Fruit fly (Drosophila melanogaster): ENCODE measurements around the gene CG16762.

Gene CG16762

DNA sequence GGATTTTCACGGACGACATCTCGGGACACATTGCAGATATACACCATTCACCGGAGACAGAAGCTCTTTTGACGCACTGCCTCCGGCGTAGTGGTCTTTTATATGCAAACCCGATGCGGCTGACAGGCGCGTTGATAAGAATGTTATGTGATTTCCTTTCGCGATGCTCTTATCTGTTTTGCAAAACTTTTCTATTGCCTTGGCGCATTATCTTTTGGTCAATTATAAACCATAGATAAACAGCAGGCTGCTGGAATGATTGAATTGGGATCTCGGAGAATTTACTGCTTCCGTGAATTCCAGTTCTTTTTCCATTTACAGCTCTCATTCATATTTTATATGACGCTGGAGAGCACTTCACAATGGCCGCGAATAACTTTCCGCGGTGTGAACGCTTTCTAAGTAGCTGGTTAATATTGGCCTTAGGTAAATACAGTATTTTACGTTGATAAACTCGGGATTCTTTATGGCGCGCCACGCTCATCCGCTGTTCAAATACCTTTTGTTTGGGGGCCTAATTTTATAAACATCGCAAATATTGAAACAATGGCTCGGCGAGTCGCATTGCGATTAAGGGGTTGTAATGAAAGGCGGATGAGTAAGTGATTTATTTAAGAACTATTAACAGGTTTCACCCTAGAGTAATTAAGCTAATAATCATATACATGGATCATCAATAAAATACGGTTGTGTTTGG, at the start of gene CG16762:
TSS of gene CG16762 (minus strand) at position 51 of the 697 bp plus-strand sequence.
- TF ChIP-seq usp (GFP tag; optimal IDR thresholded peaks at IDR 0.05) (no peak), EcR (GFP tag; optimal IDR thresholded peaks at IDR 0.05) (no peak), Dll (optimal IDR thresholded peaks at IDR 0.05) (no peak), pan (optimal IDR thresholded peaks at IDR 0.05) (no peak), psq (optimal IDR thresholded peaks at IDR 0.05) (no peak), CG8478 (optimal IDR thresholded peaks at IDR 0.05) (no peak)

DNA sequence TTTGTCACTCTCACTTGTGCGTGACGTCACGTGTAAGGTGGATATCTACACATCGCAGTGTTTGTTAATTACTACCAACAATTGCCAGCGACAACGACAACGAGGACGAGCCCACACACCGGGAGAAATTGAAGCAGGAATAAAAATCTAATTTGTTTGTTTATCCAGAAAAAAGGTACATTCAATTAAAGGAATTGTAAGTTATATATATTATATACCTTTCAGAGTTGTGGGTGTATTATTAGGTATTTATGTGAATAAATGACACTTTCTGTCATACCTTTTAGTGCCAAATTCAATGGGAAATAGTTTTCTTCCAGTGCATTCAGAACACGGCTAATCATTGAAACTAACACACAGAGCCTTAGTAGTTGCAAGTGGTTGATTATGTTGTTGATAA, 39.8 kb upstream of the CG16762 start:
- TF ChIP-seq psq (optimal IDR thresholded peaks at IDR 0.05): no peak
- no peak for TF ChIP-seq pan (optimal IDR thresholded peaks at IDR 0.05)
- TF ChIP-seq CG8478 (optimal IDR thresholded peaks at IDR 0.05): no peak
- TF ChIP-seq usp (GFP tag; optimal IDR thresholded peaks at IDR 0.05): no peak
- TF ChIP-seq Dll (optimal IDR thresholded peaks at IDR 0.05): no peak
- TF ChIP-seq EcR (GFP tag; optimal IDR thresholded peaks at IDR 0.05): no peak

DNA sequence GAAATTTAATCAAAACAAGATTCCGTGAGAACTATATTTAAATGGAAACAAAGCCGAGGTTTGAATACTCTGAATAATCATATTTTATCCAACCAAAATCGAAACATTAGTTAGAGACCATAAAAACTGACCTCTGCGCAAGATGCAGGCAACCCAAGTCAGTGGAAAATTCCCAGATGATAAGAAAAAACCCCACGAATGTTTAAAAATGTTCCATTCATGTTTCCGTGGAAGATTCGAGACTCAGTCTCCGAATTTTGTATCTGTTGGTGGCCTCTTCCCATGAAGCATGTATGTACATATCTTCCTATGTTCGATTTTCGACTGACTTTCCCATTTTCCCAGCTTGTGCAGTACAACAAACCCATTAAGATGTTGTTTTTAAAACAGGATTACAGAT, 29.4 kb upstream of the CG16762 start:
- TF ChIP-seq usp (GFP tag; optimal IDR thresholded peaks at IDR 0.05): no peak
- TF ChIP-seq Dll (optimal IDR thresholded peaks at IDR 0.05): no peak
- TF ChIP-seq CG8478 (optimal IDR thresholded peaks at IDR 0.05): no peak
- TF ChIP-seq EcR (GFP tag; optimal IDR thresholded peaks at IDR 0.05): no peak
- TF ChIP-seq psq (optimal IDR thresholded peaks at IDR 0.05): no peak
- no peak for TF ChIP-seq pan (optimal IDR thresholded peaks at IDR 0.05)

DNA sequence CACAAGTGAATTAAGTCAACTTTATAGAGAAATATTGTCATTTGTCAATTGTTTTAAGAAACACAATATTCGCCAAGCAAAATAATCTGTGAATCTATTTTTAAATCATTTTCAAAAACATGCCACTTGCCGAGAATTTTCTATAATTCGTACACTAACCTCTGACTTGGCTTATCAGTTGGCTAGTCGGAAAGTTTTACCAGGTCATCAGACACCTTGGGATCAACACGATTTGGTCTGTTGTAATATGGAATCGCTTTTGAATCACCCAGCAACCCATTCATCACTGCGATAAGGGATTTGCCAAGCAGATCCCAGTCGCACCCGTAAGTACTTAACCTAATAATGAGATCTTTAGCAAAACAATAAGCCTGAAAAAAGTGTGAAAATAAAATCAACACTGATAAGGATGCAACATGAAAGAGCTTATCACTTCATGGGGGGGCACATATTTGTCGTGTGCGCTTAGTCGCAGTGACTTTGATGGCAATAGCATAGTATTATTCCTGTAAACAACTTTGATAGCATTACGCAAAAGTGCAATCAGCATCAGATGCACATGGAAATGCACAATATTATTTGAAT, 28.7 kb upstream of the CG16762 start:
- no peak for TF ChIP-seq EcR (GFP tag; optimal IDR thresholded peaks at IDR 0.05)
- no peak for TF ChIP-seq Dll (optimal IDR thresholded peaks at IDR 0.05)
- TF ChIP-seq pan (optimal IDR thresholded peaks at IDR 0.05): no peak
- no peak for TF ChIP-seq usp (GFP tag; optimal IDR thresholded peaks at IDR 0.05)
- no peak for TF ChIP-seq CG8478 (optimal IDR thresholded peaks at IDR 0.05)

DNA sequence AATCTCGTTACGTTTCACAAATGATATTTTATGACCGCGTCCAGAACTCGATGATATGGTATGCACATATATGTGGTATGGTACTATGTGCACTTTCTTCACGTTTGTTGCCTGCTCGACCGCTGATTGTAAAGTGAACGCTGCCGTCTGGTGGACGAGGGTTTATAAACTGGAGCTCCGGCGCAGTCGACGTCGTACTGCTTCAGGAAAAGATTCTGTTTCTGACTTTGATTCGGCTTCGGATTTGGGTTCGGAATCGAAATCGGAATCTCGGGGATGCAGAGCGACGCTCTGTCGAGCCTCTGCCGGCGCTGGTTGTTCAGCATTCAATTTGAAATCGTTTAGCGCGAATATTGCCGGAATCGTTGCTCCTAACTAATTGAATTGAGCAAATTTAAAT, 28.1 kb upstream of the CG16762 start, which contains the start of gene CG16758:
TSS of gene CG16758 (minus strand) at position 142 of the 400 bp plus-strand sequence.
- TF ChIP-seq CG8478 (optimal IDR thresholded peaks at IDR 0.05) (no peak), Dll (optimal IDR thresholded peaks at IDR 0.05) (no peak), psq (optimal IDR thresholded peaks at IDR 0.05) (no peak), usp (GFP tag; optimal IDR thresholded peaks at IDR 0.05) (no peak), EcR (GFP tag; optimal IDR thresholded peaks at IDR 0.05) (no peak), pan (optimal IDR thresholded peaks at IDR 0.05) (no peak)

DNA sequence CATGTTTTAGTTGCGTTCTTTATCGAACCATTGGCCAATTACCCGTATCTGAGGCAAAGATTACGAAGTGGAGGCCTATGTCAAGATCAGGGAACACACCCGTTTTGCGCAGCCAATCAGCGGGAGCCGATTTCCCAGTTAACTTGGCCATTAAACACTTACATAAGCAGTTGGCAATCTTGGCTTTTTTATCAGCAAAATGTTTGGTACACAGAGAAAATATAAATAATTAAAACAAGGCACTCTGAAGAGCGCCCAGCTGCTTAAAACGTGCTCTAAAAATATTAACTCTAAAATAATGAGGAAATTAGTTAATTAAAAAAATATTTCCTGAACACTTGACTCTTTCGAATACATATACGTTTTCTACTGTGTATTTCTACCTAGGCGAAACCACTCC, 26.4 kb upstream of the CG16762 start:
- TF ChIP-seq pan (optimal IDR thresholded peaks at IDR 0.05) (no peak), usp (GFP tag; optimal IDR thresholded peaks at IDR 0.05) (no peak), CG8478 (optimal IDR thresholded peaks at IDR 0.05) (no peak), Dll (optimal IDR thresholded peaks at IDR 0.05) (no peak), EcR (GFP tag; optimal IDR thresholded peaks at IDR 0.05) (no peak), psq (optimal IDR thresholded peaks at IDR 0.05) (no peak)

DNA sequence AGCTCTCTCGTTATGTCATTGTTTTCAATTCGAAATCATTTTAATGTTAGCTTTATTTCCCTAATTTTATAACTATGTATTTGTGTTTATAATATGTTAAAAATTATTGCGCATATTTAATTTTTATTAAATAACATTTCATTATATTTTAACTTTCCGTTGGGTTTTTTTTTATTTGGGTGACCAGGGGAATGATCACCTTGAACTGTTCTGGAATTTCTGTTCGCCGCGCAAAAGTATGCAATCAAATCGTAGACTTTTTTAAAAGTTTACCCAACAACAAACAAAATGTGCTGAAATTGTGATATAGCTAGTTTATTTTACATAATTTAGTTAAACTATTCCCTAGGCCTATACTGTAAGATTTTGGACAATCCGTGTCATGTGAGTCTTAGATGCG, 23.7 kb upstream of the CG16762 start:
- TF ChIP-seq Dll (optimal IDR thresholded peaks at IDR 0.05): no peak
- no peak for TF ChIP-seq EcR (GFP tag; optimal IDR thresholded peaks at IDR 0.05)
- no peak for TF ChIP-seq psq (optimal IDR thresholded peaks at IDR 0.05)
- no peak for TF ChIP-seq pan (optimal IDR thresholded peaks at IDR 0.05)
- TF ChIP-seq CG8478 (optimal IDR thresholded peaks at IDR 0.05): no peak
- TF ChIP-seq usp (GFP tag; optimal IDR thresholded peaks at IDR 0.05): no peak

DNA sequence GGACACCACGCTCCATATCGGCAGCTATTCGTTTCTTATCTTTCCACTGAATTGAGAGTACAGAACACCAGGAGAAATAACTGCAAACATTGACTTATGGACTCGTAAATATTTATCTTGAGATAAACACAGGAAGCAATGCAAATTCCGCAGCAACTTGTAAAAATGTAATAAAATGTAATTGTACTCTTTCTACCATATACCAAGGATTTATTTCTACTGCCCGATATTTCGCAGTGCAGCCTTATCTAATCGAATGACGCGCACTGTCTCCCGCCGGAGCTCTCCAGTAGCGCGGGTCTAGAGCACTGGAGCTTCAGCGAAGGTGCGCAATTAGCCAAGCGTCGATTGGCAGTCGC, 18.7 kb upstream of the CG16762 start:
- TF ChIP-seq psq (optimal IDR thresholded peaks at IDR 0.05) (no peak), pan (optimal IDR thresholded peaks at IDR 0.05) (no peak), EcR (GFP tag; optimal IDR thresholded peaks at IDR 0.05) (no peak), CG8478 (optimal IDR thresholded peaks at IDR 0.05) (no peak), Dll (optimal IDR thresholded peaks at IDR 0.05) (no peak), usp (GFP tag; optimal IDR thresholded peaks at IDR 0.05) (no peak)

DNA sequence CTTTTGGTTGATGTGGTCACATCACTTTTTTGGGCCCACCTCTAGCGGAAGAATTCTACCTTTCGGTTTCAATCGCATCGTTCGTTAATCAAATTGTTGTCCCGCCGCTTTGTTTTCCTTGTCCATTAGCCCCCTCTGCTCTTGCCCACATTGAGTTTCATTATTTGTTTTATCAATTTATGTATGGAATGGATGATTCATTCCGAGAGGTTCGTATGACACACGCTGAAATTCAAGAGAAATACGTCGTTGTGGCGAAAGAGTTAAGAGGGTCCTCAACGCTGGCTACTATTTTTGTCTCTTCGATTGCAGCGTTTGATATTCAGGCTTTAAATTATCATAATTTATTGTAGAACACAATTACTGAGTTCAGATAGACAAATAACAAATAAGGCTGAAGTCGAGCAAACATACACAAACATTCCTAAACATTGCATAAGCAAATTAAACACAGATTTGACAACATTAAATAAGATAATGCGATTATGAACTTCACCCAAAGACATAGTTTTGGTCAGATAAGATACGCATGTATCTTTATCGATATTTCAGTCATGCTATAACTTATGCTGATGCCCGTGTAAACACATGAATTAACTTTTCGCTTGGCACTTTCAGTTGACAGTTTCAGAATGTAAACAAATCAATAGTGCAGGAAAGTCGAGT, 18.2 kb upstream of the CG16762 start:
- TF ChIP-seq EcR (GFP tag; optimal IDR thresholded peaks at IDR 0.05): no peak
- TF ChIP-seq Dll (optimal IDR thresholded peaks at IDR 0.05): no peak
- no peak for TF ChIP-seq pan (optimal IDR thresholded peaks at IDR 0.05)
- TF ChIP-seq CG8478 (optimal IDR thresholded peaks at IDR 0.05): no peak
- no peak for TF ChIP-seq psq (optimal IDR thresholded peaks at IDR 0.05)

DNA sequence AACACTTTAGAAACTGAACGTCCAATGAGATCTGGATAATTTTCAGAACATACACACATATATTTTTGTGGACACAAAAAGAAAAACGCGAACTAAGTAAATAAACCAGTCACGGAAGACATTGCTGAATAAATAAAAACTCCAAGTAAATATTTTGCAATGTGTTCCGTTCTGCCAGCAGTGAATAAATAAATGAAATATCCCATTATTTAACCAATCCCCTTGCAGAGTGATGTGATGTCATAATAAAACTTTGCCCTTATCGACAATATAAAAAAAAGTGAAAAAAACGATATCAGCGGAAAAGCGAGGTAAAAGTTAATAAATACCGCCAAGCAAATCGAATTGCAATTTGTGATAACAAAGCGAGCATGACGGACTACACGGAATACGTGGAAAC, 15.3 kb upstream of the CG16762 start:
- no peak for TF ChIP-seq Dll (optimal IDR thresholded peaks at IDR 0.05)
- TF ChIP-seq psq (optimal IDR thresholded peaks at IDR 0.05): no peak
- no peak for TF ChIP-seq CG8478 (optimal IDR thresholded peaks at IDR 0.05)
- no peak for TF ChIP-seq usp (GFP tag; optimal IDR thresholded peaks at IDR 0.05)
- no peak for TF ChIP-seq pan (optimal IDR thresholded peaks at IDR 0.05)

DNA sequence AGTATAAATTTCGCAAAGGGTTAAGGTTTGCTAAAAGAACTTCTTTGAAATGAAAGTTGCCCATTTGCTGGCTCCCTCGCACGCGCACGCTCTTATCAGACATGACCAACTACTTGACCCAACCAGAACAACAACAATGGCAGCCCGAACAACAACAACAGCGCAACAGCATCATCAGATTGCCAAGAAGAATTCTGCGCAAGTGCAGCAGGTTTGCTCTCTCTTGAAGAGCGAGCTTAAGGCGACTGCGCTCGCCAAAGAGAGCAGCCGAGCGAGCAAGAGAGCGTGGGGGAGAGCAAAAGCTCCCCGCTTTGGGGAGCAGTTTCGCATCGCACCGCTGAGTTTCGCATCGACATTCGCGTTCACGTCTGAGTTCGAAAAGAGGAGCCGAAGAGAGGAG, 14.4 kb upstream of the CG16762 start:
- TF ChIP-seq usp (GFP tag; optimal IDR thresholded peaks at IDR 0.05): no peak
- no peak for TF ChIP-seq psq (optimal IDR thresholded peaks at IDR 0.05)
- no peak for TF ChIP-seq EcR (GFP tag; optimal IDR thresholded peaks at IDR 0.05)
- peak; percentile 96 for TF ChIP-seq Dll (optimal IDR thresholded peaks at IDR 0.05)
- no peak for TF ChIP-seq pan (optimal IDR thresholded peaks at IDR 0.05)
- TF ChIP-seq CG8478 (optimal IDR thresholded peaks at IDR 0.05): no peak

DNA sequence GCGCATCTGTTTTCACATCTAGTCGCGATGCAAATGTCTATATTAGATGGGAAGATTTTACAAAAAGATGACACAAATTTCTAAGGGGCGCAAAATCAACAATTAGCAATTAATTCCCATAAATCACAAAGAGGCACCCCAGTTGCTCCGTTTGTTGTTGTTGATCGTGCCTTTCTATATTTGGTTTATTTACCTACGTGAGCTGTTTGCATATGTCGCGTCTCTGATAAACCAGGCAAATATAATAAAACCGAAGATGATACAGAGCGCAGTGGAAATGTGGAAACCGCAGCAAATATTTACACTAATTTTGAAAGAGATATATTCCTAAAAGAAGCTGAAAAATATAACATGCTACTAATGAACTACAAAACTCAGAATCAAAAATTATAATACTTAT, 14.0 kb upstream of the CG16762 start:
- TF ChIP-seq psq (optimal IDR thresholded peaks at IDR 0.05) (no peak), Dll (optimal IDR thresholded peaks at IDR 0.05) (no peak), pan (optimal IDR thresholded peaks at IDR 0.05) (no peak), EcR (GFP tag; optimal IDR thresholded peaks at IDR 0.05) (no peak), CG8478 (optimal IDR thresholded peaks at IDR 0.05) (no peak), usp (GFP tag; optimal IDR thresholded peaks at IDR 0.05) (no peak)
